Fruit fly (Drosophila melanogaster): Measurements from ENCODE around the gene CG5265.

DNA sequence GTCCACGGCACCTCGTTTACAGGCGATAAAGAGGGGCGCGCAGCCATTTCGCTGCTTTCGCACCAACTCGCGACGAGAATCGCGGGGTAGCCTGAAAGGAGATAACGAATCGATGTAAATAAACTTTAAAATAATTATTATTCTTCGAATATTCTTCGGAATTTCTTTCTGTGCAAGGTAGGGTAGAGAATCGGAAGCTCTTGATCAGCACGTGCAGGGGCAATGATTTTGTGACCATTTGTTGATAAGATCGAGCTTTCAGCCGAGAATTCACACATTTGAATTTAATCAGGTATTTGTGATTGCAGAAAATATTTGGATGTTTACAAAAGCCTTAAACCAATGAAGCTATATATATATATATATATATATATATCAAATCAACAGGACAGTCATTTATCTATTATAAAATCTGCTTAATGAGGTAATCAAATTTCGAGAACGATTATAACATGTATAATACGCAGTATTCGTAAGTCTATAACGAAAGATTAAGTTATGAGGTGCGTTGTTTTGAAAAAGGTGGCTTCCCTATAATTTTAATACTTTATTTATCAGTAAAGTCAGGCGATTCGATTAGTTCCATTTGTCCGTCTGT lies 8.9 kb downstream of the CG5265 start:
- no peak for TF ChIP-seq psq (optimal IDR thresholded peaks at IDR 0.05)
- TF ChIP-seq h (optimal IDR thresholded peaks at IDR 0.05) = no peak
- TF ChIP-seq insv (optimal IDR thresholded peaks at IDR 0.05) = no peak
- no peak for TF ChIP-seq Sin3A (optimal IDR thresholded peaks at IDR 0.05)
- TF ChIP-seq Myc (optimal IDR thresholded peaks at IDR 0.05) = no peak
